Worm (Caenorhabditis elegans): ENCODE results near the gene nhl-1.

DNA sequence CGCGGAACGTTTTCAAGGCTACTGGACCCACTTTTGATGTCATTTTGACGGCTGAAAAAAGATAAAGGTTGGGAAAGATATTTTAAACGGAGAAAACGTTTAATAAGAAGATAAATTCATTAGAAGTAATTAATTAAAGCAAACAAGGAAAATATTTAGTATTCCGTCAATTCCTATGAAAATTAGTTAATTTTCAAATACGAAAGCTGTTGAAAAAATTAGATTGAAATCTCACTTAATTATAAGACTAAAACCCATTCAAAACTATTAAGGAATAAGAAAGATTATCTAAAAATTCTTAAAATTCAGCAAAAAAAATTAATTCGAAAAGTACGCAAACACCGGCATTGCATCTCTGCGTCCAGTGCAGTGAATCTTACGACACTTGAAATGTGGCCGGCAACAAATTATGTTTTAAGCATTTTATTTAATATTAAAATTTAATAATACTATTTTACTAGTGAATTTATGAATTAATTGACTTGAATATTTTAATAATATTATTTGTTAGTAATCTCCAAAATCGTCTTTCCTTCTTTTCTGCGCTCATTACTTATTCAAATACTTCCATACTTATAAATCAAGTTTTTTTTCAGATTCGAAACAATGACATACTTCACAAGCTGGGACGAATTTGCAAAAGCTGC, 8.8 kb downstream of the nhl-1 start, which contains the start of the genes ZK512.2 and ZK512.4:
- TF ChIP-seq ama-1 (optimal IDR thresholded peaks at IDR 0.05) (no peak), tbx-37 (GFP tag; conservative IDR thresholded peaks at IDR 0.05) (no peak), B0310.2 (tag; optimal IDR thresholded peaks at IDR 0.05) (no peak), hnd-1 (tag; optimal IDR thresholded peaks at IDR 0.05) (no peak), sea-1 (GFP tag; conservative IDR thresholded peaks at IDR 0.05) (no peak), tbx-11 (GFP tag; IDR thresholded peaks at IDR 0.05) (no peak), ets-7 (tag; optimal IDR thresholded peaks at IDR 0.05) (no peak), pes-1 (GFP tag; IDR thresholded peaks at IDR 0.05) (no peak), ceh-36 (tag; optimal IDR thresholded peaks at IDR 0.05) (no peak), aly-1 (tag; optimal IDR thresholded peaks at IDR 0.05) (no peak), flt-1 (GFP tag; IDR thresholded peaks at IDR 0.05) (no peak)

Data from whole organism, early embryonic.